Worm (Caenorhabditis elegans) whole organism, L4 larva: ENCODE results near the gene srx-110.
A peak's percentile ranks its signal among the peaks of the same experiment; 100 is the strongest.

Experiments
- D1046.2 ChIP-seq: fragments of 200-800 bp; sonication (Bioruptor generic); IDR thresholded peaks from 2 replicates; pipeline ENCODE4 v1.3.6; 2022; ENCODE audit warnings: missing genetic modification characterization, missing compliant biosample characterization
- F26F4.8 ChIP-seq: fragments of 200-800 bp; sonication (Bioruptor generic); conservative IDR thresholded peaks from 2 replicates; pipeline ENCODE4 v1.3.6; 2022; ENCODE audit warnings: missing genetic modification characterization, missing compliant biosample characterization
- F37D6.2 ChIP-seq: sonication (generic microtip); optimal IDR thresholded peaks from 2 replicates; lab custom pipeline; 2016; ENCODE audit warnings: mild to moderate bottlenecking, missing genetic modification characterization, missing compliant biosample characterization
- F44E2.7 ChIP-seq: fragments of 200-800 bp; sonication (Bioruptor generic); IDR thresholded peaks from 2 replicates; pipeline ENCODE4 v2.1.2; 2022; ENCODE audit warnings: missing genetic modification characterization, missing compliant biosample characterization
- R02D3.7 ChIP-seq: fragments of 150-350 bp; sonication (generic microtip); optimal IDR thresholded peaks from 3 replicates; lab custom pipeline; 2014; ENCODE audit warnings: missing biosample characterization, missing genetic modification characterization
- T20F7.1 ChIP-seq: fragments of 200-800 bp; sonication (Bioruptor generic); optimal IDR thresholded peaks from 2 replicates; lab custom pipeline; 2018; ENCODE audit warnings: mild to moderate bottlenecking, missing genetic modification characterization, missing compliant biosample characterization
- Y5F2A.4 ChIP-seq: fragments of 200-800 bp; sonication (Bioruptor generic); optimal IDR thresholded peaks from 2 replicates; lab custom pipeline; 2018; ENCODE audit warnings: mild to moderate bottlenecking, missing genetic modification characterization, missing compliant biosample characterization
- Y75B8A.6 ChIP-seq: fragments of 200-800 bp; sonication (Bioruptor generic); IDR thresholded peaks from 2 replicates; pipeline ENCODE4 v1.3.6; 2022; ENCODE audit warnings: missing genetic modification reagents, missing genetic modification characterization, missing compliant biosample characterization
- ZK337.2 ChIP-seq: fragments of 200-800 bp; sonication (Bioruptor generic); IDR thresholded peaks from 2 replicates; pipeline ENCODE4 v1.3.6; 2022; ENCODE audit warnings: missing genetic modification reagents, missing genetic modification characterization, missing compliant biosample characterization
- attf-4 ChIP-seq: sonication (generic microtip); optimal IDR thresholded peaks from 3 replicates; lab custom pipeline; 2017; ENCODE audit warnings: missing biosample characterization, missing genetic modification characterization
- ceh-20 ChIP-seq: fragments of 200-800 bp; sonication (Bioruptor generic); IDR thresholded peaks from 2 replicates; pipeline ENCODE4 v1.3.6; 2022; ENCODE audit warnings: missing genetic modification reagents, missing genetic modification characterization, missing compliant biosample characterization
- ceh-32 ChIP-seq: sonication (generic microtip); optimal IDR thresholded peaks from 2 replicates; lab custom pipeline; 2016; ENCODE audit warnings: mild to moderate bottlenecking, missing genetic modification characterization, missing compliant biosample characterization; ENCODE audit not compliant: poor library complexity
- ceh-62 ChIP-seq: sonication (generic microtip); optimal IDR thresholded peaks from 2 replicates; lab custom pipeline; 2017; ENCODE audit warnings: missing biosample characterization, missing genetic modification characterization
- cey-2 ChIP-seq: sonication (generic microtip); optimal IDR thresholded peaks from 3 replicates; lab custom pipeline; 2017; ENCODE audit warnings: missing genetic modification characterization, mild to moderate bottlenecking, missing compliant biosample characterization, antibody characterized with exemption, borderline replicate concordance; ENCODE audit not compliant: insufficient read depth
- daf-19 ChIP-seq: fragments of 200-800 bp; sonication (Bioruptor generic); conservative IDR thresholded peaks from 2 replicates; pipeline ENCODE4 v1.3.6; 2022; ENCODE audit warnings: missing genetic modification characterization, missing compliant biosample characterization
- daf-8 ChIP-seq: fragments of 200-800 bp; sonication (Bioruptor generic); IDR thresholded peaks from 2 replicates; pipeline ENCODE4 v1.3.6; 2022; ENCODE audit warnings: missing genetic modification characterization, missing compliant biosample characterization
- dmd-6 ChIP-seq: fragments of 200-800 bp; sonication (Bioruptor generic); IDR thresholded peaks from 2 replicates; pipeline ENCODE4 v1.3.6; 2022; ENCODE audit warnings: missing genetic modification reagents, missing genetic modification characterization, missing compliant biosample characterization
- dmd-8 ChIP-seq: fragments of 200-800 bp; sonication (Bioruptor generic); IDR thresholded peaks from 2 replicates; pipeline ENCODE4 v1.3.6; 2022; ENCODE audit warnings: missing genetic modification characterization, missing compliant biosample characterization
- dmd-9 ChIP-seq: fragments of 200-800 bp; sonication (Bioruptor generic); IDR thresholded peaks from 2 replicates; pipeline ENCODE4 v1.3.6; 2022; ENCODE audit warnings: missing genetic modification reagents, missing genetic modification characterization, missing compliant biosample characterization
- dpl-1 ChIP-seq: fragments of 150-350 bp; optimal IDR thresholded peaks from 2 replicates; lab custom pipeline; 2014; ENCODE audit warnings: missing biosample characterization, missing genetic modification reagents, missing genetic modification characterization
- duxl-1 ChIP-seq: sonication (generic microtip); optimal IDR thresholded peaks from 2 replicates; lab custom pipeline; 2016; ENCODE audit warnings: mild to moderate bottlenecking, missing genetic modification characterization, moderate library complexity, missing compliant biosample characterization; ENCODE audit not compliant: poor library complexity
- egl-43 ChIP-seq: fragments of 200-800 bp; sonication (Bioruptor generic); IDR thresholded peaks from 2 replicates; pipeline ENCODE4 v1.3.6; 2022; ENCODE audit warnings: missing genetic modification reagents, missing genetic modification characterization, missing compliant biosample characterization
- hlh-11 ChIP-seq: fragments of 200-800 bp; sonication (Bioruptor generic); optimal IDR thresholded peaks from 2 replicates; lab custom pipeline; 2018; ENCODE audit warnings: mild to moderate bottlenecking, missing genetic modification characterization, missing compliant biosample characterization
- hlh-30 ChIP-seq: sonication (generic microtip); optimal IDR thresholded peaks from 2 replicates; lab custom pipeline; 2017; ENCODE audit warnings: antibody characterized with exemption, mild to moderate bottlenecking, missing genetic modification characterization, missing compliant biosample characterization; ENCODE audit not compliant: insufficient read depth
- hmg-1.1 ChIP-seq: fragments of 200-800 bp; sonication (Bioruptor generic); IDR thresholded peaks from 2 replicates; pipeline ENCODE4 v1.3.6; 2022; ENCODE audit warnings: missing genetic modification reagents, missing genetic modification characterization, missing compliant biosample characterization
- lim-7 ChIP-seq: fragments of 200-800 bp; sonication (Bioruptor generic); IDR thresholded peaks from 2 replicates; pipeline ENCODE4 v1.3.6; 2022; ENCODE audit warnings: missing genetic modification characterization, missing compliant biosample characterization
- lin-1 ChIP-seq: fragments of 200-800 bp; sonication (Bioruptor generic); IDR thresholded peaks from 2 replicates; pipeline ENCODE4 v1.3.6; 2022; ENCODE audit warnings: missing genetic modification reagents, missing genetic modification characterization, missing compliant biosample characterization
- lin-13 ChIP-seq: fragments of 150-350 bp; optimal IDR thresholded peaks from 2 replicates; lab custom pipeline; 2014; ENCODE audit warnings: missing biosample characterization, missing genetic modification reagents, missing genetic modification characterization
- madf-9 ChIP-seq: fragments of 200-800 bp; sonication (Bioruptor generic); conservative IDR thresholded peaks from 2 replicates; pipeline ENCODE4 v1.3.6; 2022; ENCODE audit warnings: missing genetic modification reagents, missing genetic modification characterization, missing compliant biosample characterization
- mdl-1 ChIP-seq, 2 experiments: fragments of 150-350 bp in 1 of 2; sonication (generic microtip) in 1 of 2; optimal IDR thresholded peaks; 2 replicates each; lab custom pipeline; 2014 to 2017; ENCODE audit warnings: missing biosample characterization in 2 of 2, missing genetic modification characterization in 2 of 2
- mes-2 ChIP-seq: sonication (generic microtip); optimal IDR thresholded peaks from 2 replicates; lab custom pipeline; 2016; ENCODE audit warnings: missing genotype, mild to moderate bottlenecking, missing genetic modification characterization, missing compliant biosample characterization; ENCODE audit not compliant: poor library complexity, severe bottlenecking
- mxl-3 ChIP-seq: fragments of 200-800 bp; sonication (Bioruptor generic); optimal IDR thresholded peaks from 2 replicates; lab custom pipeline; 2018; ENCODE audit warnings: mild to moderate bottlenecking, missing genetic modification characterization, missing compliant biosample characterization
- nhr-10 ChIP-seq: fragments of 150-350 bp; optimal IDR thresholded peaks from 2 replicates; lab custom pipeline; 2014; ENCODE audit warnings: missing biosample characterization, missing genetic modification characterization
- nhr-102 ChIP-seq: sonication (generic microtip); optimal IDR thresholded peaks from 2 replicates; lab custom pipeline; 2016; ENCODE audit warnings: mild to moderate bottlenecking, missing genetic modification characterization, moderate library complexity, missing compliant biosample characterization
- nhr-25 ChIP-seq: sonication (generic microtip); optimal IDR thresholded peaks from 2 replicates; lab custom pipeline; 2017; ENCODE audit warnings: missing genetic modification characterization, mild to moderate bottlenecking, missing compliant biosample characterization, antibody characterized with exemption, moderate library complexity, borderline replicate concordance; ENCODE audit not compliant: insufficient read depth
- nhr-28 ChIP-seq: fragments of 150-350 bp; optimal IDR thresholded peaks from 2 replicates; lab custom pipeline; 2014; ENCODE audit warnings: missing biosample characterization, missing genetic modification characterization
- nhr-48 ChIP-seq: sonication (generic microtip); optimal IDR thresholded peaks from 2 replicates; lab custom pipeline; 2016; ENCODE audit warnings: mild to moderate bottlenecking, missing genetic modification characterization, missing compliant biosample characterization
- pha-4 ChIP-seq, 2 experiments: fragments of 150-350 bp in 1 of 2; fragments of 200-800 bp in 1 of 2; sonication (Bioruptor generic) in 1 of 2; IDR thresholded peaks in 1 of 2; optimal IDR thresholded peaks in 1 of 2; 2 replicates each; pipeline versions ENCODE4 v1.3.6 to Lab custom; 2014 to 2022; ENCODE audit warnings: missing genetic modification characterization in 2 of 2, missing genetic modification reagents in 2 of 2, missing biosample characterization in 1 of 2, missing compliant biosample characterization in 1 of 2
- pqm-1 ChIP-seq: sonication (generic microtip); optimal IDR thresholded peaks from 2 replicates; lab custom pipeline; 2017; ENCODE audit warnings: missing biosample characterization, missing genetic modification characterization
- sdz-12 ChIP-seq: fragments of 200-800 bp; sonication (Bioruptor generic); optimal IDR thresholded peaks from 2 replicates; lab custom pipeline; 2018; ENCODE audit warnings: mild to moderate bottlenecking, missing genetic modification characterization, missing compliant biosample characterization
- set-16 ChIP-seq: fragments of 200-800 bp; sonication (Bioruptor generic); IDR thresholded peaks from 2 replicates; pipeline ENCODE4 v1.3.6; 2022; ENCODE audit warnings: missing genetic modification reagents, missing genetic modification characterization, missing compliant biosample characterization
- spr-1 ChIP-seq: sonication (generic microtip); optimal IDR thresholded peaks from 2 replicates; lab custom pipeline; 2016; ENCODE audit warnings: mild to moderate bottlenecking, missing genetic modification characterization, missing compliant biosample characterization
- tag-97 ChIP-seq: fragments of 200-800 bp; sonication (Bioruptor generic); IDR thresholded peaks from 2 replicates; pipeline ENCODE4 v1.3.6; 2022; ENCODE audit warnings: missing genetic modification characterization, missing compliant biosample characterization
- unc-130 ChIP-seq: sonication (generic microtip); optimal IDR thresholded peaks from 2 replicates; lab custom pipeline; 2016; ENCODE audit warnings: missing genetic modification reagents, missing genetic modification characterization, missing compliant biosample characterization
- unc-39 ChIP-seq: sonication (generic microtip); optimal IDR thresholded peaks from 2 replicates; lab custom pipeline; 2017; ENCODE audit warnings: missing biosample characterization, missing genetic modification characterization
- unc-62 ChIP-seq, 3 experiments: fragments of 150-350 bp in 1 of 3; sonication (generic microtip); optimal IDR thresholded peaks in 2 of 3; peaks in 1 of 3; 1 replicate in 1 of 3; 2 replicates in 2 of 3; lab custom pipeline; 2014 to 2017; ENCODE audit warnings: missing biosample characterization in 3 of 3, missing genetic modification characterization in 3 of 3, missing genetic modification reagents in 3 of 3, missing genotype in 1 of 3
- vab-7 ChIP-seq: fragments of 200-800 bp; sonication (Bioruptor generic); IDR thresholded peaks from 2 replicates; pipeline ENCODE4 v1.3.6; 2022; ENCODE audit warnings: missing genetic modification reagents, missing genetic modification characterization, missing compliant biosample characterization
- zfp-3 ChIP-seq: fragments of 200-800 bp; sonication (Bioruptor generic); conservative IDR thresholded peaks from 2 replicates; pipeline ENCODE4 v1.3.6; 2022; ENCODE audit warnings: missing genetic modification reagents, missing genetic modification characterization, missing compliant biosample characterization
- zip-2 ChIP-seq: fragments of 150-350 bp; optimal IDR thresholded peaks from 2 replicates; lab custom pipeline; 2014; ENCODE audit warnings: missing biosample characterization, missing genetic modification characterization

srx-110 gene

DNA sequence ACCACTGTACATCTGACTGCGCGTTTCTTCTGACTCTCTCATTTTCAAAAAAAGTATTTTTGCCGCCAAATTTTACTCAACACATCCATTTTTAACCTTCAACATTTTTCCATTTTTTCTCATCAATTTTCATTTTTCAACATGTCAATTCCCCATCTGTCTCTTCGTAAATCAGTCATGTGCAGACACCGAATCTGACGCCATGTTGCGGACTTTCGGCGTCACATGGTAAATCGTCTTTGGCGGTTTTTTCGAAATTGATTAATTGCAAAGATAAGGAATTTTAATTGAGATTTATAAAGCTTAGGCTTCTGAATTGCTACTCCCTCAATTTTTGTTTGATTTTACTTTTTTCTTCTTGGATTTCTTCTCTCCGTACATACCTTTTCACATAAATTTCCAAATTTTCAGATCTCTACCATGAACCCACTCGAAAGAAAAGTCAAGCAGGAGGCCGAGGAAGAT is 26.6 kb upstream of the srx-110 start, which contains the start of gene F19B10.1:
TSS of gene F19B10.1 (plus strand) at position 415 of the 465 bp plus-strand sequence.
- TF ChIP-seq mes-2 (tag; lab: Kevin White, UChicago) (peak; percentile 86), zfp-3 (no peak), zip-2 (tag; lab: Kevin White, UChicago) (no peak), F37D6.2 (tag; lab: Kevin White, UChicago) (no peak), ZK337.2 (GFP tag; lab: Robert Waterston, UW) (no peak), lin-13 (GFP tag; lab: Kevin White, UChicago) (peak; percentile 41), set-16 (GFP tag; lab: Robert Waterston, UW) (no peak), nhr-10 (tag; lab: Kevin White, UChicago) (no peak), D1046.2 (no peak), hlh-11 (peak; percentile 74), dmd-8 (GFP tag; lab: Robert Waterston, UW) (no peak), F26F4.8 (no peak), hmg-1.1 (GFP tag; lab: Robert Waterston, UW) (no peak), nhr-28 (tag; lab: Kevin White, UChicago) (peak; percentile 71), dmd-6 (peak; percentile 63), unc-130 (no peak), tag-97 (GFP tag; lab: Robert Waterston, UW) (no peak), vab-7 (GFP tag; lab: Robert Waterston, UW) (no peak), duxl-1 (tag; lab: Kevin White, UChicago) (peak; percentile 85), nhr-102 (tag; lab: Kevin White, UChicago) (no peak), lin-1 (GFP tag; lab: Robert Waterston, UW) (no peak), unc-39 (tag; lab: Kevin White, UChicago) (no peak), daf-19 (GFP tag; lab: Robert Waterston, UW) (no peak), nhr-25 (tag; lab: Kevin White, UChicago) (peak; percentile 9), cey-2 (tag; lab: Kevin White, UChicago) (no peak), lim-7 (no peak), spr-1 (tag; lab: Kevin White, UChicago) (no peak), mdl-1 (tag; optimal IDR thresholded peaks at IDR 0.05; lab: Kevin White, UChicago) (peak in 1 of 2 experiments; percentile 66), ceh-32 (tag; lab: Kevin White, UChicago) (no peak), attf-4 (tag; lab: Kevin White, UChicago) (no peak), ceh-20 (GFP tag; lab: Robert Waterston, UW) (peak; percentile 24; the same call in 1 of the 2 replicates), dmd-9 (GFP tag; lab: Robert Waterston, UW) (no peak), Y5F2A.4 (GFP tag; lab: Kevin White, UChicago) (no peak), pqm-1 (tag; lab: Kevin White, UChicago) (peak; percentile 3), T20F7.1 (GFP tag; lab: Kevin White, UChicago) (no peak), madf-9 (GFP tag; lab: Robert Waterston, UW) (no peak), ceh-62 (tag; lab: Kevin White, UChicago) (no peak), unc-62 (GFP tag; optimal IDR thresholded peaks at IDR 0.05 in 1 of 2; lab: Kevin White, UChicago) (peak in 1 of 2 experiments; percentile 79), unc-62 (tag; optimal IDR thresholded peaks at IDR 0.05; lab: Kevin White, UChicago) (no peak), nhr-48 (no peak), R02D3.7 (tag; lab: Kevin White, UChicago) (peak; percentile 45), Y75B8A.6 (no peak), dpl-1 (GFP tag; lab: Kevin White, UChicago) (peak; percentile 93), pha-4 (GFP tag; IDR thresholded peaks at IDR 0.05; lab: Robert Waterston, UW) (no peak), pha-4 (tag; optimal IDR thresholded peaks at IDR 0.05; lab: Kevin White, UChicago) (no peak), mxl-3 (GFP tag; lab: Kevin White, UChicago) (peak; percentile 63), F44E2.7 (GFP tag; lab: Robert Waterston, UW) (no peak), sdz-12 (GFP tag; lab: Kevin White, UChicago) (no peak), daf-8 (GFP tag; lab: Robert Waterston, UW) (no peak), hlh-30 (tag; lab: Kevin White, UChicago) (peak; percentile 100), egl-43 (GFP tag; lab: Robert Waterston, UW) (no peak)
